Worm (Caenorhabditis elegans) whole organism, L1 larva: Measurements from ENCODE around the gene oig-5.
"Not testable (repeated sequence)": the region's sequence is repeated elsewhere in the genome, so short reads cannot be mapped to it uniquely, and the experiment has no call there.

Experiments used
- C04F5.9 ChIP-seq: sonication (generic microtip); optimal IDR thresholded peaks from 2 replicates; lab custom pipeline; 2016; ENCODE audit warnings: missing genetic modification characterization, missing compliant biosample characterization
- F16B12.6 ChIP-seq: fragments of 150-350 bp; optimal IDR thresholded peaks from 2 replicates; lab custom pipeline; 2014; ENCODE audit warnings: missing biosample characterization, missing genetic modification characterization
- Y116A8C.19 ChIP-seq: sonication (generic microtip); optimal IDR thresholded peaks from 2 replicates; lab custom pipeline; 2016; ENCODE audit warnings: missing compliant biosample characterization, missing genetic modification characterization, borderline replicate concordance
- alr-1 ChIP-seq: fragments of 200-800 bp; sonication (Bioruptor generic); optimal IDR thresholded peaks from 2 replicates; lab custom pipeline; 2018; ENCODE audit warnings: borderline replicate concordance, mild to moderate bottlenecking, missing genetic modification characterization, missing compliant biosample characterization
- aly-2 ChIP-seq: fragments of 150-350 bp; optimal IDR thresholded peaks from 2 replicates; lab custom pipeline; 2014; ENCODE audit warnings: missing biosample characterization, missing genetic modification characterization
- ceh-8 ChIP-seq: fragments of 200-800 bp; sonication (Bioruptor generic); optimal IDR thresholded peaks from 2 replicates; lab custom pipeline; 2018; ENCODE audit warnings: mild to moderate bottlenecking, missing genetic modification characterization, moderate library complexity, missing compliant biosample characterization
- egl-13 ChIP-seq: sonication (generic microtip); optimal IDR thresholded peaks from 2 replicates; lab custom pipeline; 2016; ENCODE audit warnings: missing genotype, missing genetic modification reagents, missing genetic modification characterization, missing compliant biosample characterization
- elt-3 ChIP-seq, 6 experiments: fragments of 150-350 bp in 1 of 6; sonication (generic microtip); optimal IDR thresholded peaks; 2 replicates each; lab custom pipeline; 2017 to 2018; ENCODE audit warnings: missing biosample characterization in 6 of 6, missing genetic modification characterization in 6 of 6, inconsistent platforms in 1 of 6
- fkh-10 ChIP-seq: sonication (generic microtip); optimal IDR thresholded peaks from 2 replicates; lab custom pipeline; 2017; ENCODE audit warnings: missing biosample characterization, missing genetic modification reagents, missing genetic modification characterization
- fos-1 ChIP-seq: fragments of 150-350 bp; optimal IDR thresholded peaks from 2 replicates; lab custom pipeline; 2014; ENCODE audit warnings: missing biosample characterization, missing genetic modification characterization
- irx-1 ChIP-seq: sonication (generic microtip); optimal IDR thresholded peaks from 2 replicates; lab custom pipeline; 2016; ENCODE audit warnings: missing genetic modification characterization, missing compliant biosample characterization
- lin-13 ChIP-seq: fragments of 150-350 bp; optimal IDR thresholded peaks from 2 replicates; lab custom pipeline; 2014; ENCODE audit warnings: missing biosample characterization, missing genetic modification reagents, missing genetic modification characterization
- lin-14 ChIP-seq: fragments of 200-800 bp; sonication (Bioruptor generic); optimal IDR thresholded peaks from 2 replicates; lab custom pipeline; 2018; ENCODE audit warnings: mild to moderate bottlenecking, missing genetic modification characterization, moderate library complexity, missing compliant biosample characterization
- lin-35 ChIP-seq, 2 experiments: fragments of 150-350 bp; optimal IDR thresholded peaks; 2 replicates each; lab custom pipeline; 2014; ENCODE audit warnings: missing biosample characterization in 2 of 2, missing genetic modification characterization in 2 of 2, missing genetic modification reagents in 2 of 2
- lir-3 ChIP-seq: sonication (generic microtip); optimal IDR thresholded peaks from 2 replicates; lab custom pipeline; 2016; ENCODE audit warnings: mild to moderate bottlenecking, missing genetic modification characterization, moderate library complexity, missing compliant biosample characterization; ENCODE audit not compliant: poor library complexity
- mab-9 ChIP-seq: fragments of 200-800 bp; sonication (Bioruptor generic); IDR thresholded peaks from 2 replicates; pipeline ENCODE4 v1.3.6; 2022; ENCODE audit warnings: missing genetic modification reagents, missing genetic modification characterization, missing compliant biosample characterization
- mdl-1 ChIP-seq, 2 experiments: fragments of 150-350 bp; optimal IDR thresholded peaks; 2 replicates each; lab custom pipeline; 2014 to 2017; ENCODE audit warnings: missing biosample characterization in 2 of 2, missing genetic modification characterization in 2 of 2, inconsistent platforms in 1 of 2
- mef-2 ChIP-seq: fragments of 150-350 bp; optimal IDR thresholded peaks from 2 replicates; lab custom pipeline; 2014; ENCODE audit warnings: missing biosample characterization, missing genetic modification characterization
- mep-1 ChIP-seq: fragments of 150-350 bp; optimal IDR thresholded peaks from 2 replicates; lab custom pipeline; 2014; ENCODE audit warnings: missing biosample characterization, missing genetic modification characterization
- nhr-12 ChIP-seq: sonication (generic microtip); optimal IDR thresholded peaks from 2 replicates; lab custom pipeline; 2017; ENCODE audit warnings: missing biosample characterization, missing genetic modification characterization
- nhr-19 ChIP-seq: fragments of 200-800 bp; sonication (Bioruptor generic); conservative IDR thresholded peaks from 2 replicates; pipeline ENCODE4 v1.3.6; 2022; ENCODE audit warnings: missing genetic modification characterization, missing compliant biosample characterization
- nhr-237 ChIP-seq: fragments of 150-350 bp; optimal IDR thresholded peaks from 2 replicates; lab custom pipeline; 2014; ENCODE audit warnings: missing biosample characterization, missing genetic modification characterization
- nhr-71 ChIP-seq: sonication (generic microtip); optimal IDR thresholded peaks from 2 replicates; lab custom pipeline; 2016; ENCODE audit warnings: mild to moderate bottlenecking, missing genetic modification characterization, moderate library complexity, missing compliant biosample characterization
- nhr-76 ChIP-seq: sonication (generic microtip); optimal IDR thresholded peaks from 2 replicates; lab custom pipeline; 2017; ENCODE audit warnings: missing biosample characterization, missing genetic modification characterization
- nhr-85 ChIP-seq: sonication (generic microtip); peaks from one replicate; lab custom pipeline; 2016; ENCODE audit warnings: missing genetic modification characterization, inconsistent platforms, missing compliant biosample characterization
- pqm-1 ChIP-seq: sonication (generic microtip); optimal IDR thresholded peaks from 3 replicates; lab custom pipeline; 2017; ENCODE audit warnings: missing biosample characterization, missing genetic modification characterization
- skn-1 ChIP-seq: fragments of 150-350 bp; optimal IDR thresholded peaks from 2 replicates; lab custom pipeline; 2014; ENCODE audit warnings: missing biosample characterization, missing genetic modification characterization
- snu-23 ChIP-seq: sonication (generic microtip); optimal IDR thresholded peaks from 2 replicates; lab custom pipeline; 2016; ENCODE audit warnings: missing genetic modification characterization, missing compliant biosample characterization
- tbx-2 ChIP-seq: sonication (generic microtip); optimal IDR thresholded peaks from 2 replicates; lab custom pipeline; 2016; ENCODE audit warnings: missing genetic modification characterization, missing compliant biosample characterization
- unc-62 ChIP-seq: fragments of 150-350 bp; optimal IDR thresholded peaks from 2 replicates; lab custom pipeline; 2014; ENCODE audit warnings: missing biosample characterization, missing genetic modification reagents, missing genetic modification characterization
- vab-15 ChIP-seq: sonication (generic microtip); optimal IDR thresholded peaks from 2 replicates; lab custom pipeline; 2017; ENCODE audit warnings: missing genotype, mild to moderate bottlenecking, missing genetic modification characterization, missing compliant biosample characterization
- xbp-1 ChIP-seq: sonication (generic microtip); optimal IDR thresholded peaks from 2 replicates; lab custom pipeline; 2016; ENCODE audit warnings: missing genetic modification characterization, missing compliant biosample characterization

The oig-5 gene

ce11 chrIV:14838095-14838494, 31.1 kb downstream of the oig-5 start (continued):
- TF ChIP-seq mef-2 (tag; lab: Kevin White, UChicago) (no peak), xbp-1 (tag; lab: Kevin White, UChicago) (peak; percentile 75), tbx-2 (tag; lab: Kevin White, UChicago) (peak; percentile 82), lin-14 (GFP tag; lab: Kevin White, UChicago) (peak; percentile 92), mab-9 (GFP tag; lab: Robert Waterston, UW) (peak; percentile 78), C04F5.9 (tag; lab: Kevin White, UChicago) (peak; percentile 40), nhr-237 (tag; lab: Kevin White, UChicago) (no peak), mep-1 (tag; lab: Kevin White, UChicago) (peak; percentile 85), F16B12.6 (no peak), fkh-10 (GFP tag; lab: Kevin White, UChicago) (no peak), egl-13 (tag; lab: Kevin White, UChicago) (no peak), nhr-19 (peak; percentile 87), alr-1 (tag; lab: Kevin White, UChicago) (no peak), vab-15 (tag; lab: Kevin White, UChicago) (no peak), irx-1 (peak; percentile 84), lin-13 (GFP tag; lab: Kevin White, UChicago) (peak; percentile 74), ceh-8 (GFP tag; lab: Kevin White, UChicago) (no peak), skn-1 (tag; lab: Kevin White, UChicago) (peak; percentile 43), Y116A8C.19 (tag; lab: Kevin White, UChicago) (no peak), nhr-71 (tag; lab: Kevin White, UChicago) (peak; percentile 93), nhr-76 (peak; percentile 59), elt-3 (tag; optimal IDR thresholded peaks at IDR 0.05; lab: Kevin White, UChicago) (peak in 2 of 6 experiments; percentile 72 to 74), aly-2 (peak; percentile 81), lin-35 (GFP tag; optimal IDR thresholded peaks at IDR 0.05; lab: Kevin White, UChicago) (peak; percentile 54 to 83), lir-3 (tag; lab: Kevin White, UChicago) (peak; percentile 64), snu-23 (peak; percentile 96), pqm-1 (tag; lab: Kevin White, UChicago) (no peak), fos-1 (tag; lab: Kevin White, UChicago) (peak; percentile 64), mdl-1 (tag; optimal IDR thresholded peaks at IDR 0.05; lab: Kevin White, UChicago) (peak in 1 of 2 experiments; percentile 40)

ce11 chrIV:14843062-14843461, 36.1 kb downstream of the oig-5 start, which contains the start of gene Y57G11C.20:
Gene Y57G11C.20, plus strand, starts transcription at chrIV:14843362.
- not testable (repeated sequence) for TF ChIP-seq nhr-12 (tag; lab: Kevin White, UChicago); snu-23; unc-62 (GFP tag; lab: Kevin White, UChicago)

ce11 chrIV:14853703-14854102, 46.7 kb downstream of the oig-5 start, which contains the start of gene Y57G11C.52:
Gene Y57G11C.52, plus strand, starts transcription at chrIV:14854003.
- TF ChIP-seq nhr-85 (peak; percentile 0), mef-2 (tag; lab: Kevin White, UChicago) (no peak)
